Fruit fly (Drosophila melanogaster): ENCODE data around the gene rtp.

rtp gene

DNA sequence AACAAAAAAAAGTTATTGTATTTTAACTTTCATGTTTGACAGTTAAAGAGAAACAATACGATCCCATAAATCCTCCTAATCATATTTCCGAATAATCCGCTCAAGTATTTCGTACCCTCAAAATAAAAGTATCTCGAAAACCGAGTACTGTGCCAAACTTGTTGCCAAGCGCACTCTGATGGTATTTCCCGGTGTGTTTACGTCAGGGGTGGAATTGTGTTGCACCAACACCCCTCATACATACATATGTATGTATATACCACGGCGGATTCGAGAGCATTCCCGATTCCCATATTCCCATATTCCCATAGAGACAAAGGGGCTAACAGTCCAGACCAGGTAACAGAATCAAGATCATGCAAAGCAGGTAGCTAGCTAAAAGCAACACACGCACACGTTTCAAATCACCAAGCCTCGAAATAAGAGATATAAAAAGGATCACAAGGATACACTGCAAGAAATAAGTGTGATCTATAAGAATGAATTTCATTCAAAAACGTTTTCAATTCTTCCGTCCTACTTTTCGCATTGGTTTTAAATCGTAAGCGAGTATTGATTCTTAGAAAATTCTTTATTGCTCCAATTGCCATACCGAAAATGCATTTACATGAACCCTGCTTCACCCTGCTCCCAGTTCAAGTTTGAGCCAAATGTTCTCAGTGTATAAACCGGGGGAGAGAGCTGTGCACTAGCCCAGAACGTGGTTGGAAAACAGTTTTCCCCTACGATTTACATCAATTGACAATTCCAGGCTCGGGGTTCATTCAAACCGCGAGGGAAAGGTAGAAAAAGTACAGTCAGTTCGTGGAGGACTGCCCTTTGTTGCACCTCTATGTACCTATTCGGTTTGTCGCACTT lies 25.0 kb downstream of the rtp start (continued):
- TF ChIP-seq so (GFP tag; IDR thresholded peaks at IDR 0.05) (0 out of 3 replicates have a peak, but pooled peaks have one; percentile 45), CG7745 (tag; optimal IDR thresholded peaks at IDR 0.05) (peak; percentile 52), CG43689 (GFP tag; IDR thresholded peaks at IDR 0.05) (no peak), stwl (tag; optimal IDR thresholded peaks at IDR 0.05) (peak; percentile 70), tgo (GFP tag; IDR thresholded peaks at IDR 0.05) (peak; percentile 32; the same call in 1 of the 3 replicates), CG7928 (GFP tag; optimal IDR thresholded peaks at IDR 0.05) (no peak), CG3995 (GFP tag; optimal IDR thresholded peaks at IDR 0.05) (no peak), Scr (GFP tag; IDR thresholded peaks at IDR 0.05; ENCODE audit: partially characterized antibody) (no peak), CG13624 (GFP tag; optimal IDR thresholded peaks at IDR 0.05) (peak; percentile 58), Elba2 (GFP tag; optimal IDR thresholded peaks at IDR 0.05) (peak; percentile 90), CG3847 (GFP tag; IDR thresholded peaks at IDR 0.05) (no peak), Bgb (GFP tag; IDR thresholded peaks at IDR 0.05; ENCODE audit: partially characterized antibody) (no peak), lola (GFP tag; optimal IDR thresholded peaks at IDR 0.05) (peak in 1 of 3 experiments; percentile 96), Doc3 (GFP tag; IDR thresholded peaks at IDR 0.05; ENCODE audit: partially characterized antibody) (no peak), CG34224 (GFP tag; IDR thresholded peaks at IDR 0.05; ENCODE audit: partially characterized antibody) (no peak), fru (optimal IDR thresholded peaks at IDR 0.05) (no peak), CG4854 (GFP tag; optimal IDR thresholded peaks at IDR 0.05) (peak; percentile 53), Six4 (GFP tag; optimal IDR thresholded peaks at IDR 0.05) (peak; percentile 80), dati (GFP tag; IDR thresholded peaks at IDR 0.05) (no peak), CG12744 (GFP tag; optimal IDR thresholded peaks at IDR 0.05) (peak; percentile 42), CG7372 (GFP tag; IDR thresholded peaks at IDR 0.05) (no peak), cwo (GFP tag; optimal IDR thresholded peaks at IDR 0.05) (no peak), mld (GFP tag; IDR thresholded peaks at IDR 0.05; ENCODE audit: partially characterized antibody) (no peak), Dll (GFP tag; IDR thresholded peaks at IDR 0.05; ENCODE audit: partially characterized antibody) (no peak), Nf-YC (tag; optimal IDR thresholded peaks at IDR 0.05) (no peak), phol (tag; optimal IDR thresholded peaks at IDR 0.05) (peak; percentile 85), CG8281 (tag; optimal IDR thresholded peaks at IDR 0.05) (peak; percentile 24), wdn (GFP tag; IDR thresholded peaks at IDR 0.05) (no peak), Dip2 (GFP tag; IDR thresholded peaks at IDR 0.05) (no peak), CG6813 (GFP tag; optimal IDR thresholded peaks at IDR 0.05) (peak; percentile 82), Gsc (GFP tag; IDR thresholded peaks at IDR 0.05) (peak; percentile 56; the same call in 1 of the 2 replicates), CG8924 (tag; optimal IDR thresholded peaks at IDR 0.05) (peak; percentile 89), en (GFP tag; optimal IDR thresholded peaks at IDR 0.05) (peak; percentile 69), run (tag; optimal IDR thresholded peaks at IDR 0.05) (no peak), Lhr (GFP tag; optimal IDR thresholded peaks at IDR 0.05) (peak; percentile 45), CG10462 (GFP tag; optimal IDR thresholded peaks at IDR 0.05) (peak; percentile 71), maf-S (GFP tag; optimal IDR thresholded peaks at IDR 0.05) (peak; percentile 63), ftz-f1 (GFP tag; optimal IDR thresholded peaks at IDR 0.05) (no peak), CG10959 (GFP tag; IDR thresholded peaks at IDR 0.05) (peak; percentile 93), CG18262 (tag; optimal IDR thresholded peaks at IDR 0.05) (peak; percentile 95), CG6272 (GFP tag; IDR thresholded peaks at IDR 0.05) (peak; percentile 28; the same call in 1 of the 2 replicates), CG4328 (GFP tag; optimal IDR thresholded peaks at IDR 0.05) (peak; percentile 25), salm (tag; optimal IDR thresholded peaks at IDR 0.05) (peak; percentile 22), tap (tag; optimal IDR thresholded peaks at IDR 0.05) (peak; percentile 48), CG8765 (GFP tag; IDR thresholded peaks at IDR 0.05) (peak; percentile 86), CG34422 (GFP tag; IDR thresholded peaks at IDR 0.05) (peak; percentile 35; the same call in 1 of the 3 replicates), sna (GFP tag; IDR thresholded peaks at IDR 0.05; ENCODE audit: partially characterized antibody) (no peak), Eip74EF (GFP tag; optimal IDR thresholded peaks at IDR 0.05) (no peak)
